Worm (Caenorhabditis elegans) whole organism, L4 larva: ENCODE results near the gene ndub-2.

Source experiments
- aly-2 ChIP-seq: sonication (generic microtip); optimal IDR thresholded peaks from 2 replicates; lab custom pipeline; 2018; ENCODE audit warnings: missing biosample characterization, missing genetic modification characterization
- ceh-28 ChIP-seq: fragments of 150-350 bp; optimal IDR thresholded peaks from 2 replicates; lab custom pipeline; 2014; ENCODE audit warnings: missing biosample characterization, missing genetic modification reagents, missing genetic modification characterization
- ces-1 ChIP-seq: fragments of 150-350 bp; sonication (generic microtip); optimal IDR thresholded peaks from 4 replicates; lab custom pipeline; 2014; ENCODE audit warnings: missing biosample characterization, missing genetic modification reagents, missing genetic modification characterization
- mep-1 ChIP-seq: fragments of 150-350 bp; sonication (generic microtip); optimal IDR thresholded peaks from 3 replicates; lab custom pipeline; 2014; ENCODE audit warnings: missing biosample characterization, missing genetic modification characterization
- pha-4 ChIP-seq, 2 experiments: fragments of 150-350 bp in 1 of 2; fragments of 200-800 bp in 1 of 2; sonication (Bioruptor generic) in 1 of 2; IDR thresholded peaks in 1 of 2; optimal IDR thresholded peaks in 1 of 2; 2 replicates each; pipeline versions ENCODE4 v1.3.6 to Lab custom; 2014 to 2022; ENCODE audit warnings: missing genetic modification characterization in 2 of 2, missing genetic modification reagents in 2 of 2, missing biosample characterization in 1 of 2, missing compliant biosample characterization in 1 of 2
- unc-62 ChIP-seq, 3 experiments: fragments of 150-350 bp in 1 of 3; sonication (generic microtip); optimal IDR thresholded peaks in 2 of 3; peaks in 1 of 3; 1 replicate in 1 of 3; 2 replicates in 2 of 3; lab custom pipeline; 2014 to 2017; ENCODE audit warnings: missing biosample characterization in 3 of 3, missing genetic modification characterization in 3 of 3, missing genetic modification reagents in 3 of 3, missing genotype in 1 of 3

DNA sequence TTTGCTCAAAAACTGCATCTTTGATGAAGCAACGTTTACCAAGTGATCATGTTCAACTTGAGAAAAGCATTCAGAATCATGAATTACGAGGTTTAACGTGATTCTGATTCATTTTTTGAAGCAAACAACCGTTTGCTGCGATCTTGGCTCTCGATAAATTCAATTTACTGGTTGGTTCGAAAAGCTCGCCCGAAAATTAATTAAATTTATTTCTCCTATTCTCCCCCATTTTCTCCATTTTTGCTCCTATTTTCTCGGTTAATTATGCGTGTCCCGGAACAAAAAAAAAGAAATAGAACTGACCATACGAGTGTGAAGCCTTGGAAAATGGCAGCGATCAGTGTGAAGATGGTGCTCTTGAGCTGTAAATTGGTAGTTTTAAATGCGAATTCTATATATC is 39.3 kb upstream of the ndub-2 start:
- TF ChIP-seq aly-2 (tag; lab: Kevin White, UChicago) (no peak), ceh-28 (tag; lab: Kevin White, UChicago) (no peak), mep-1 (no peak), ces-1 (no peak), pha-4 (GFP tag; IDR thresholded peaks at IDR 0.05; lab: Robert Waterston, UW) (no peak), pha-4 (tag; optimal IDR thresholded peaks at IDR 0.05; lab: Kevin White, UChicago) (no peak), unc-62 (GFP tag; optimal IDR thresholded peaks at IDR 0.05 in 1 of 2; lab: Kevin White, UChicago) (no peak), unc-62 (tag; optimal IDR thresholded peaks at IDR 0.05; lab: Kevin White, UChicago) (no peak)
